Fruit fly (Drosophila melanogaster): ENCODE measurements around the gene CG8534.
A peak's percentile ranks its signal among the peaks of the same experiment; 100 is the strongest.

CG8534 gene

DNA sequence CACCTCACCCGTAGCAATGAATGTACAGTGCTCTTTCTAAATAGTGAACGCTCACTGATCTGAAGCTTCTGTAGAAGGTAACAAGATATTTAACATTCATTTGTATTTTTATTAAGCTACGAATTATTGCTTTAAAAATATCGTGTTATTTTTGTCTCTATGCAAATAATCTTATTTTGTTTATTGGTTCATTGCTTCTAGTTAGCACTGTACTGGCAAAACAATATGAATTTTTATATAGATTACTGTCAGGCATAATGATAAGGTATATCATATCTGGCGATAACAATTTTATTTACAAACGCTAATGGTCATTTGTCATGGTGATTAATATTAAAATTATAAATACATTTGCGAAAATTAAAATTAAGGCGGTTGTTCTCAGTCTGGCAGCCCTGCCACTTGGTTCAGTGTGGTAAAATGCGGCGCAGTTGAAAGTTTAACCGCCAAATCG is 41.0 kb upstream of the CG8534 start, which contains the start of gene CG9471 (continued):
- TF ChIP-seq CG3032 (tag; optimal IDR thresholded peaks at IDR 0.05) (peak; percentile 89), Sox15 (GFP tag; optimal IDR thresholded peaks at IDR 0.05) (peak; percentile 91), Eip75B (GFP tag; optimal IDR thresholded peaks at IDR 0.05) (peak; percentile 95), CG10669 (GFP tag; optimal IDR thresholded peaks at IDR 0.05) (peak; percentile 91), CG34406 (GFP tag; optimal IDR thresholded peaks at IDR 0.05) (peak; percentile 95), esn (GFP tag; optimal IDR thresholded peaks at IDR 0.05) (peak; percentile 98), CG6808 (GFP tag; optimal IDR thresholded peaks at IDR 0.05) (peak; percentile 87), CG8319 (GFP tag; optimal IDR thresholded peaks at IDR 0.05) (peak; percentile 91)

- TF ChIP-seq Met (GFP tag; optimal IDR thresholded peaks at IDR 0.05) (no peak), ss (GFP tag; optimal IDR thresholded peaks at IDR 0.05) (peak in 1 of 2 experiments; percentile 8), CG16779 (tag; optimal IDR thresholded peaks at IDR 0.05) (peak; percentile 12), Eip78C (GFP tag) (peak; percentile 26), Hr39 (GFP tag; optimal IDR thresholded peaks at IDR 0.05) (no peak), achi (GFP tag; optimal IDR thresholded peaks at IDR 0.05) (no peak), Ets21C (GFP tag; optimal IDR thresholded peaks at IDR 0.05) (no peak), svp (GFP tag) (peak; percentile 72), net (GFP tag; optimal IDR thresholded peaks at IDR 0.05) (no peak), Eip93F (GFP tag; optimal IDR thresholded peaks at IDR 0.05) (no peak), topi (GFP tag; optimal IDR thresholded peaks at IDR 0.05) (peak; percentile 13), vri (GFP tag; optimal IDR thresholded peaks at IDR 0.05) (peak; percentile 88)
Measured at dm6 chr3R:9774147-9774546, 38.4 kb upstream of the CG8534 start, which contains the start of gene Whamy. TSS of gene Whamy (minus strand) at chr3R:9774419.

- TF ChIP-seq ss (GFP tag; optimal IDR thresholded peaks at IDR 0.05) (no peak), CG3919 (GFP tag; optimal IDR thresholded peaks at IDR 0.05) (no peak), Hr4 (GFP tag; optimal IDR thresholded peaks at IDR 0.05) (no peak), fd85E (GFP tag; optimal IDR thresholded peaks at IDR 0.05) (no peak), CG8632 (GFP tag; optimal IDR thresholded peaks at IDR 0.05) (no peak), achi (GFP tag; optimal IDR thresholded peaks at IDR 0.05) (no peak)
Measured at dm6 chr3R:9774821-9775220, 37.7 kb upstream of the CG8534 start, which contains the start of gene topi. TSS of gene topi (plus strand) at chr3R:9775121.

DNA sequence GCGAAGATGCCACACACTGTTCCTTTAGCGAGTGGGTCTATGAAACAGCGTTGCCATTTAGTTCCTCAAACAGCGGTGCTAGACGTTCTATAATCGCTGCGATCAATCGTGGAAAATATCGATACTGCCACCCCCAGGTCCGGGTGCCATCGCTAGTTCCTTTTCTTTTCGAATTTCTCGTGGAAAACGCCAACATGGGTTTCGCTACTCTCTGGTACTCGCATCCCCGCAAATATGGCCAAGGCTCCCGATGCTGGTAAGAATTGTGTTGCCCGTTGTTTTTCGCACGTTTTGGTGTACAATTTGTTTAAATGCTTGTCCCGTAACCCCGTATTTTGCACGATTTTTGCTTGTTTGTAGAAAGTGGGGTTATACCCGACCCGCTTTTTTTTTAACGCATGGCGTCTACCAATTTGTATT is 34.6 kb upstream of the CG8534 start, which contains the start of gene RpS29:
Gene RpS29, plus strand, starts transcription at position 102 of the 420 bp plus-strand sequence.
- TF ChIP-seq OdsH (GFP tag; optimal IDR thresholded peaks at IDR 0.05) (peak; percentile 51), Blimp-1 (GFP tag; optimal IDR thresholded peaks at IDR 0.05) (peak; percentile 39), CG8119 (GFP tag; IDR thresholded peaks at IDR 0.05) (no peak), CG4318 (GFP tag; optimal IDR thresholded peaks at IDR 0.05) (no peak), ss (GFP tag; optimal IDR thresholded peaks at IDR 0.05) (peak; percentile 38 to 71), fd85E (GFP tag; optimal IDR thresholded peaks at IDR 0.05) (no peak), Ets96B (tag; optimal IDR thresholded peaks at IDR 0.05) (no peak), salr (GFP tag; optimal IDR thresholded peaks at IDR 0.05) (peak in 1 of 2 experiments; percentile 58), esn (GFP tag; optimal IDR thresholded peaks at IDR 0.05) (peak; percentile 77), CG6163 (GFP tag; IDR thresholded peaks at IDR 0.05) (peak; percentile 53; the same call in 2 of the 3 replicates), lz (GFP tag; optimal IDR thresholded peaks at IDR 0.05) (peak; percentile 70), CG15336 (GFP tag; IDR thresholded peaks at IDR 0.05) (no peak), CG6808 (GFP tag; optimal IDR thresholded peaks at IDR 0.05) (peak; percentile 42), CG6276 (GFP tag; optimal IDR thresholded peaks at IDR 0.05) (no peak), eg (GFP tag; IDR thresholded peaks at IDR 0.05) (0 out of 3 replicates have a peak, but pooled peaks have one; percentile 44), fkh (GFP tag; optimal IDR thresholded peaks at IDR 0.05) (no peak), Hr38 (GFP tag; optimal IDR thresholded peaks at IDR 0.05) (peak; percentile 4), CG16779 (tag; optimal IDR thresholded peaks at IDR 0.05) (no peak), CG9139 (GFP tag; optimal IDR thresholded peaks at IDR 0.05) (peak; percentile 34), Sox14 (GFP tag; optimal IDR thresholded peaks at IDR 0.05) (peak; percentile 62), acj6 (GFP tag; optimal IDR thresholded peaks at IDR 0.05) (peak; percentile 55), CG11294 (GFP tag; IDR thresholded peaks at IDR 0.05) (no peak), Hr39 (GFP tag; optimal IDR thresholded peaks at IDR 0.05) (peak; percentile 65), CG1621 (tag; optimal IDR thresholded peaks at IDR 0.05) (peak; percentile 72), topi (GFP tag; optimal IDR thresholded peaks at IDR 0.05) (peak; percentile 76), CG6792 (GFP tag; optimal IDR thresholded peaks at IDR 0.05) (peak; percentile 38), CG31627 (GFP tag; optimal IDR thresholded peaks at IDR 0.05) (peak; percentile 76), Eip75B (GFP tag; optimal IDR thresholded peaks at IDR 0.05) (peak; percentile 57), CG7368 (GFP tag; optimal IDR thresholded peaks at IDR 0.05) (peak; percentile 49), spab (GFP tag; optimal IDR thresholded peaks at IDR 0.05) (no peak)
